Worm (Caenorhabditis elegans): Measurements from ENCODE around the gene R07H5.11.

- TF ChIP-seq mes-4 (tag; optimal IDR thresholded peaks at IDR 0.05): no peak
- TF ChIP-seq Y53F4B.3 (GFP tag; IDR thresholded peaks at IDR 0.05): no peak
- no peak for TF ChIP-seq sdz-38 (tag; optimal IDR thresholded peaks at IDR 0.05)
- TF ChIP-seq ceh-79 (tag; optimal IDR thresholded peaks at IDR 0.05): no peak
- TF ChIP-seq F23B12.7 (tag; optimal IDR thresholded peaks at IDR 0.05; ENCODE audit: insufficient read depth): no peak
- no peak for TF ChIP-seq ccch-3 (GFP tag; optimal IDR thresholded peaks at IDR 0.05)
- no peak for TF ChIP-seq F52B5.7 (tag; optimal IDR thresholded peaks at IDR 0.05)
- TF ChIP-seq ceh-40 (GFP tag; IDR thresholded peaks at IDR 0.05): no peak
- no peak for TF ChIP-seq tbp1 (GFP tag; optimal IDR thresholded peaks at IDR 0.05)
- no peak for TF ChIP-seq Y56A3A.18 (GFP tag; IDR thresholded peaks at IDR 0.05)
- no peak for TF ChIP-seq zfh-2 (GFP tag; conservative IDR thresholded peaks at IDR 0.05)
Measured at ce11 chrIV:11248031-11248631, 45.6 kb downstream of the R07H5.11 start, which contains the start of gene C05C12.4.

Data from whole organism, young adult.